Worm (Caenorhabditis elegans) whole organism, L3 larva: ENCODE results near the gene tre-2.

Experiments used
- nfya-1 ChIP-seq: sonication (generic microtip); optimal IDR thresholded peaks from 2 replicates; lab custom pipeline; 2017; ENCODE audit warnings: missing genetic modification characterization, mild to moderate bottlenecking, missing compliant biosample characterization, antibody characterized with exemption, moderate library complexity; ENCODE audit not compliant: insufficient read depth
- nhr-76 ChIP-seq: fragments of 150-350 bp; sonication (generic microtip); optimal IDR thresholded peaks from 5 replicates; lab custom pipeline; 2014; ENCODE audit warnings: missing biosample characterization, missing genetic modification characterization
- nhr-77 ChIP-seq: fragments of 150-350 bp; optimal IDR thresholded peaks from 2 replicates; lab custom pipeline; 2014; ENCODE audit warnings: missing biosample characterization, missing genetic modification characterization
- skn-1 ChIP-seq: fragments of 150-350 bp; optimal IDR thresholded peaks from 2 replicates; lab custom pipeline; 2014; ENCODE audit warnings: missing biosample characterization, missing genetic modification characterization

DNA sequence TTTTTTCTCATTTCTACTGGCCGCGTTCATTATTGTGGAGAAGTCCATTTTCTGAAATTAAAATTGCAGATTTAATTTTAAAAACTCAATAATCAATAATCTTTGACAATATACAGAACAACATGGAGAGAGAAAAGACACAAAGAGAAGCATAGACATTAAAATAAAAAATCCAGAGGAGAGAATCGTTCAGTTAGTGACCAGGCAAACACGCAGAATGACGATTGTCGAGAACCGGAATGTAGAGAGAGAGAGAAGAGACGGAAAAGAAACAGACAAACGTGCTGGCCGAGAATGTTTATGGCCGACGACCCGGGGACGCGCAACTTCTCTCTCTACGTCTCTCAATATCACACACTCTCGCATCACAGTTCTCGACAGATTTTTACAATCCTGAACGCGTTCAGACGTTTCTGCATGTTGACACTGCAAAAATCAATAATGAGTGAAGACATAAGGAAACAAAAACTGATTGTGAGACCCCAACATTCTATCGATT, 4.4 kb upstream of the tre-2 start, which contains the start of the genes T05A12.3 and T05A12.4:
- TF ChIP-seq nhr-76 (tag; lab: Kevin White, UChicago): no peak
- TF ChIP-seq nhr-77 (tag; lab: Kevin White, UChicago): no peak
- peak; percentile 58 for TF ChIP-seq nfya-1
- TF ChIP-seq skn-1 (tag; lab: Kevin White, UChicago): no peak
